Worm (Caenorhabditis elegans) whole organism, L4 larva: ENCODE data around the gene ZK1127.4.
A peak's percentile ranks its signal among the peaks of the same experiment; 100 is the strongest.

Experiments used
- R02D3.7 ChIP-seq: fragments of 150-350 bp; sonication (generic microtip); optimal IDR thresholded peaks from 3 replicates; lab custom pipeline; 2014; ENCODE audit warnings: missing biosample characterization, missing genetic modification characterization
- T20F7.1 ChIP-seq: fragments of 200-800 bp; sonication (Bioruptor generic); optimal IDR thresholded peaks from 2 replicates; lab custom pipeline; 2018; ENCODE audit warnings: mild to moderate bottlenecking, missing genetic modification characterization, missing compliant biosample characterization
- T26A8.4 ChIP-seq: fragments of 200-800 bp; sonication (Bioruptor generic); IDR thresholded peaks from 2 replicates; pipeline ENCODE4 v1.3.6; 2022; ENCODE audit warnings: missing genetic modification characterization, missing compliant biosample characterization
- Y105C5A.15 ChIP-seq: fragments of 200-800 bp; sonication (Bioruptor generic); IDR thresholded peaks from 2 replicates; pipeline ENCODE4 v1.3.6; 2022; ENCODE audit warnings: missing genetic modification characterization, missing compliant biosample characterization
- Y5F2A.4 ChIP-seq: fragments of 200-800 bp; sonication (Bioruptor generic); optimal IDR thresholded peaks from 2 replicates; lab custom pipeline; 2018; ENCODE audit warnings: mild to moderate bottlenecking, missing genetic modification characterization, missing compliant biosample characterization
- Y75B8A.6 ChIP-seq: fragments of 200-800 bp; sonication (Bioruptor generic); IDR thresholded peaks from 2 replicates; pipeline ENCODE4 v1.3.6; 2022; ENCODE audit warnings: missing genetic modification reagents, missing genetic modification characterization, missing compliant biosample characterization
- ZK546.5 ChIP-seq, 2 experiments: sonication (generic microtip); optimal IDR thresholded peaks; 2 replicates each; lab custom pipeline; 2017; ENCODE audit warnings: missing biosample characterization in 2 of 2, missing genetic modification characterization in 2 of 2
- aly-2 ChIP-seq: sonication (generic microtip); optimal IDR thresholded peaks from 2 replicates; lab custom pipeline; 2018; ENCODE audit warnings: missing biosample characterization, missing genetic modification characterization
- ama-1 ChIP-seq: fragments of 150-350 bp; optimal IDR thresholded peaks from 2 replicates; lab custom pipeline; 2014; ENCODE audit warnings: inconsistent platforms, mixed read lengths
- attf-4 ChIP-seq: sonication (generic microtip); optimal IDR thresholded peaks from 3 replicates; lab custom pipeline; 2017; ENCODE audit warnings: missing biosample characterization, missing genetic modification characterization
- ceh-62 ChIP-seq: sonication (generic microtip); optimal IDR thresholded peaks from 2 replicates; lab custom pipeline; 2017; ENCODE audit warnings: missing biosample characterization, missing genetic modification characterization
- ceh-82 ChIP-seq: sonication (generic microtip); optimal IDR thresholded peaks from 2 replicates; lab custom pipeline; 2017; ENCODE audit warnings: missing biosample characterization, missing genetic modification characterization
- ces-1 ChIP-seq: fragments of 150-350 bp; sonication (generic microtip); optimal IDR thresholded peaks from 4 replicates; lab custom pipeline; 2014; ENCODE audit warnings: missing biosample characterization, missing genetic modification reagents, missing genetic modification characterization
- daf-16 ChIP-seq, 3 experiments: sonication (generic microtip); optimal IDR thresholded peaks; 2 replicates each; lab custom pipeline; 2016 to 2017; ENCODE audit warnings: missing genetic modification characterization in 3 of 3, missing genetic modification reagents in 3 of 3, mild to moderate bottlenecking in 2 of 3, missing compliant biosample characterization in 2 of 3, missing biosample characterization in 1 of 3, moderate library complexity in 1 of 3
- daf-8 ChIP-seq: fragments of 200-800 bp; sonication (Bioruptor generic); IDR thresholded peaks from 2 replicates; pipeline ENCODE4 v1.3.6; 2022; ENCODE audit warnings: missing genetic modification characterization, missing compliant biosample characterization
- dmd-9 ChIP-seq: fragments of 200-800 bp; sonication (Bioruptor generic); IDR thresholded peaks from 2 replicates; pipeline ENCODE4 v1.3.6; 2022; ENCODE audit warnings: missing genetic modification reagents, missing genetic modification characterization, missing compliant biosample characterization
- dpl-1 ChIP-seq: fragments of 150-350 bp; optimal IDR thresholded peaks from 2 replicates; lab custom pipeline; 2014; ENCODE audit warnings: missing biosample characterization, missing genetic modification reagents, missing genetic modification characterization
- duxl-1 ChIP-seq: sonication (generic microtip); optimal IDR thresholded peaks from 2 replicates; lab custom pipeline; 2016; ENCODE audit warnings: mild to moderate bottlenecking, missing genetic modification characterization, moderate library complexity, missing compliant biosample characterization; ENCODE audit not compliant: poor library complexity
- dve-1 ChIP-seq: sonication (generic microtip); optimal IDR thresholded peaks from 2 replicates; lab custom pipeline; 2017; ENCODE audit warnings: antibody characterized with exemption, mild to moderate bottlenecking, missing genetic modification characterization, missing compliant biosample characterization; ENCODE audit not compliant: insufficient read depth
- egl-27 ChIP-seq: sonication (generic microtip); optimal IDR thresholded peaks from 3 replicates; lab custom pipeline; 2017; ENCODE audit warnings: missing biosample characterization, missing genetic modification reagents, missing genetic modification characterization
- gei-8 ChIP-seq: fragments of 200-800 bp; sonication (Bioruptor generic); optimal IDR thresholded peaks from 2 replicates; lab custom pipeline; 2018; ENCODE audit warnings: mild to moderate bottlenecking, missing genetic modification characterization, missing compliant biosample characterization
- hif-1 ChIP-seq, 2 experiments: sonication (generic microtip); optimal IDR thresholded peaks; 2 replicates each; lab custom pipeline; 2016 to 2017; ENCODE audit warnings: missing compliant biosample characterization in 2 of 2, missing genetic modification characterization in 2 of 2, missing genetic modification reagents in 2 of 2, missing genotype in 2 of 2, mild to moderate bottlenecking in 1 of 2
- hlh-11 ChIP-seq: fragments of 200-800 bp; sonication (Bioruptor generic); optimal IDR thresholded peaks from 2 replicates; lab custom pipeline; 2018; ENCODE audit warnings: mild to moderate bottlenecking, missing genetic modification characterization, missing compliant biosample characterization
- jun-1 ChIP-seq: fragments of 150-350 bp; optimal IDR thresholded peaks from 2 replicates; lab custom pipeline; 2014; ENCODE audit warnings: missing biosample characterization, missing genetic modification reagents, missing genetic modification characterization
- lim-7 ChIP-seq: fragments of 200-800 bp; sonication (Bioruptor generic); IDR thresholded peaks from 2 replicates; pipeline ENCODE4 v1.3.6; 2022; ENCODE audit warnings: missing genetic modification characterization, missing compliant biosample characterization
- lin-13 ChIP-seq: fragments of 150-350 bp; optimal IDR thresholded peaks from 2 replicates; lab custom pipeline; 2014; ENCODE audit warnings: missing biosample characterization, missing genetic modification reagents, missing genetic modification characterization
- lin-15B ChIP-seq: fragments of 150-350 bp; sonication (generic microtip); optimal IDR thresholded peaks from 3 replicates; lab custom pipeline; 2014; ENCODE audit warnings: missing biosample characterization, missing genetic modification characterization
- lin-39 ChIP-seq: fragments of 150-350 bp; optimal IDR thresholded peaks from 2 replicates; lab custom pipeline; 2014; ENCODE audit warnings: missing biosample characterization, missing genetic modification reagents, missing genetic modification characterization
- lir-3 ChIP-seq: sonication (generic microtip); optimal IDR thresholded peaks from 2 replicates; lab custom pipeline; 2016; ENCODE audit warnings: mild to moderate bottlenecking, missing genetic modification characterization, missing compliant biosample characterization
- madf-9 ChIP-seq: fragments of 200-800 bp; sonication (Bioruptor generic); conservative IDR thresholded peaks from 2 replicates; pipeline ENCODE4 v1.3.6; 2022; ENCODE audit warnings: missing genetic modification reagents, missing genetic modification characterization, missing compliant biosample characterization
- mdt-29 ChIP-seq: fragments of 200-800 bp; sonication (Bioruptor generic); IDR thresholded peaks from 2 replicates; pipeline ENCODE4 v1.3.6; 2022; ENCODE audit warnings: missing genetic modification reagents, missing genetic modification characterization, missing compliant biosample characterization
- mxl-3 ChIP-seq: fragments of 200-800 bp; sonication (Bioruptor generic); optimal IDR thresholded peaks from 2 replicates; lab custom pipeline; 2018; ENCODE audit warnings: mild to moderate bottlenecking, missing genetic modification characterization, missing compliant biosample characterization
- nhr-10 ChIP-seq: fragments of 150-350 bp; optimal IDR thresholded peaks from 2 replicates; lab custom pipeline; 2014; ENCODE audit warnings: missing biosample characterization, missing genetic modification characterization
- nhr-102 ChIP-seq: sonication (generic microtip); optimal IDR thresholded peaks from 2 replicates; lab custom pipeline; 2016; ENCODE audit warnings: mild to moderate bottlenecking, missing genetic modification characterization, moderate library complexity, missing compliant biosample characterization
- nhr-25 ChIP-seq: sonication (generic microtip); optimal IDR thresholded peaks from 2 replicates; lab custom pipeline; 2017; ENCODE audit warnings: missing genetic modification characterization, mild to moderate bottlenecking, missing compliant biosample characterization, antibody characterized with exemption, moderate library complexity, borderline replicate concordance; ENCODE audit not compliant: insufficient read depth
- nhr-42 ChIP-seq: fragments of 200-800 bp; sonication (Bioruptor generic); IDR thresholded peaks from 2 replicates; pipeline ENCODE4 v1.3.6; 2022; ENCODE audit warnings: missing genetic modification characterization, missing compliant biosample characterization
- nhr-48 ChIP-seq: sonication (generic microtip); optimal IDR thresholded peaks from 2 replicates; lab custom pipeline; 2016; ENCODE audit warnings: mild to moderate bottlenecking, missing genetic modification characterization, missing compliant biosample characterization
- nhr-6 ChIP-seq: fragments of 150-350 bp; optimal IDR thresholded peaks from 2 replicates; lab custom pipeline; 2014; ENCODE audit warnings: missing biosample characterization, missing genetic modification characterization
- nhr-76 ChIP-seq: fragments of 150-350 bp; optimal IDR thresholded peaks from 2 replicates; lab custom pipeline; 2014; ENCODE audit warnings: missing biosample characterization, missing genetic modification characterization
- nhr-77 ChIP-seq: fragments of 150-350 bp; optimal IDR thresholded peaks from 2 replicates; lab custom pipeline; 2014; ENCODE audit warnings: missing biosample characterization, missing genetic modification characterization
- pha-4 ChIP-seq, 2 experiments: fragments of 150-350 bp in 1 of 2; fragments of 200-800 bp in 1 of 2; sonication (Bioruptor generic) in 1 of 2; IDR thresholded peaks in 1 of 2; optimal IDR thresholded peaks in 1 of 2; 2 replicates each; pipeline versions ENCODE4 v1.3.6 to Lab custom; 2014 to 2022; ENCODE audit warnings: missing genetic modification characterization in 2 of 2, missing genetic modification reagents in 2 of 2, missing biosample characterization in 1 of 2, missing compliant biosample characterization in 1 of 2
- pqm-1 ChIP-seq: sonication (generic microtip); optimal IDR thresholded peaks from 2 replicates; lab custom pipeline; 2017; ENCODE audit warnings: missing biosample characterization, missing genetic modification characterization
- sdz-12 ChIP-seq: fragments of 200-800 bp; sonication (Bioruptor generic); optimal IDR thresholded peaks from 2 replicates; lab custom pipeline; 2018; ENCODE audit warnings: mild to moderate bottlenecking, missing genetic modification characterization, missing compliant biosample characterization
- skn-1 ChIP-seq: fragments of 150-350 bp; optimal IDR thresholded peaks from 2 replicates; lab custom pipeline; 2014; ENCODE audit warnings: missing biosample characterization, missing genetic modification characterization
- snpc-1.2 ChIP-seq: fragments of 200-800 bp; sonication (Bioruptor generic); IDR thresholded peaks from 2 replicates; pipeline ENCODE4 v1.3.6; 2022; ENCODE audit warnings: missing genetic modification reagents, missing genetic modification characterization, missing compliant biosample characterization
- snpc-4 ChIP-seq: fragments of 150-350 bp; optimal IDR thresholded peaks from 2 replicates; lab custom pipeline; 2014; ENCODE audit warnings: missing biosample characterization, missing genetic modification characterization
- spr-1 ChIP-seq: sonication (generic microtip); optimal IDR thresholded peaks from 2 replicates; lab custom pipeline; 2016; ENCODE audit warnings: mild to moderate bottlenecking, missing genetic modification characterization, missing compliant biosample characterization
- tra-1 ChIP-seq: fragments of 200-800 bp; sonication (Bioruptor generic); IDR thresholded peaks from 2 replicates; pipeline ENCODE4 v1.3.6; 2022; ENCODE audit warnings: missing genetic modification reagents, missing genetic modification characterization, missing compliant biosample characterization
- unc-130 ChIP-seq: sonication (generic microtip); optimal IDR thresholded peaks from 2 replicates; lab custom pipeline; 2016; ENCODE audit warnings: missing genetic modification reagents, missing genetic modification characterization, missing compliant biosample characterization
- zag-1 ChIP-seq: fragments of 150-350 bp; optimal IDR thresholded peaks from 2 replicates; lab custom pipeline; 2014; ENCODE audit warnings: missing biosample characterization, missing genetic modification characterization
- ztf-11 ChIP-seq: fragments of 150-350 bp; optimal IDR thresholded peaks from 2 replicates; lab custom pipeline; 2014; ENCODE audit warnings: missing biosample characterization, missing genetic modification characterization
- ztf-7 ChIP-seq: fragments of 150-350 bp; optimal IDR thresholded peaks from 2 replicates; lab custom pipeline; 2014; ENCODE audit warnings: missing biosample characterization, missing genetic modification characterization

ZK1127.4 gene

DNA sequence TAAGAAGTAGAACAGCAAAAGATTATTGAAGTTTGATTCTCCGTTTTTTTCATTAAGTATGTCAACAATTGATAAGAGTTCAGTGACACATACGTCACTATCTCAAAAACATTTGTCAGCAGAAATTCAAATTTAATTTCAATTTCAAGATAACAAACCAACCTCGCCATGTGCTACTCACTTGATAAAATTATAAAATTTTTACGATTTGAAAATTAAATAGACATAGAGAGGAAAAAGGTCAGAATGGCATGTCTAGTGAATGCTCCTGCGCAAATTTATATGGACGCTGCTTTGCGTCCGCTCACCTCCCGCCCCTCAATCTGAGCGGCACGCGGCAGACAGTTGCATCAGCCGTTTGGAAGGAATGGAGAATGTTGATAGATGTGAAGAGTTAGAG is 6.5 kb downstream of the ZK1127.4 start:
- TF ChIP-seq zag-1 (no peak), gei-8 (GFP tag; lab: Kevin White, UChicago) (no peak), nhr-42 (GFP tag; lab: Robert Waterston, UW) (no peak), egl-27 (tag; lab: Kevin White, UChicago) (no peak), tra-1 (GFP tag; lab: Robert Waterston, UW) (peak; percentile 87), dpl-1 (GFP tag; lab: Kevin White, UChicago) (no peak), lin-39 (tag; lab: Kevin White, UChicago) (no peak), attf-4 (tag; lab: Kevin White, UChicago) (no peak), Y75B8A.6 (GFP tag; lab: Robert Waterston, UW) (no peak), unc-130 (no peak), lin-15B (tag; lab: Kevin White, UChicago) (no peak), hif-1 (tag; optimal IDR thresholded peaks at IDR 0.05; lab: Kevin White, UChicago) (no peak), lin-13 (GFP tag; lab: Kevin White, UChicago) (no peak), nhr-10 (tag; lab: Kevin White, UChicago) (no peak), lim-7 (GFP tag; lab: Robert Waterston, UW) (no peak), pqm-1 (tag; lab: Kevin White, UChicago) (peak; percentile 91), ztf-11 (no peak), mxl-3 (GFP tag; lab: Kevin White, UChicago) (peak; percentile 83), sdz-12 (GFP tag; lab: Kevin White, UChicago) (no peak), mdt-29 (GFP tag; lab: Robert Waterston, UW) (no peak), dve-1 (tag; lab: Kevin White, UChicago) (peak; percentile 84), ceh-82 (tag; lab: Kevin White, UChicago) (no peak), nhr-76 (tag; lab: Kevin White, UChicago) (no peak), ama-1 (lab: Kevin White, UChicago) (no peak), ZK546.5 (tag; optimal IDR thresholded peaks at IDR 0.05; lab: Kevin White, UChicago) (no peak), ztf-7 (tag; lab: Kevin White, UChicago) (no peak), snpc-1.2 (no peak), snpc-4 (tag; lab: Kevin White, UChicago) (no peak), madf-9 (GFP tag; lab: Robert Waterston, UW) (0 out of 2 replicates have a peak, but pooled peaks have one; percentile 28), nhr-48 (tag; lab: Kevin White, UChicago) (peak; percentile 85), lir-3 (no peak), spr-1 (tag; lab: Kevin White, UChicago) (no peak), Y105C5A.15 (GFP tag; lab: Robert Waterston, UW) (no peak), R02D3.7 (tag; lab: Kevin White, UChicago) (no peak), hlh-11 (peak; percentile 92), pha-4 (GFP tag; IDR thresholded peaks at IDR 0.05; lab: Robert Waterston, UW) (peak; percentile 58), pha-4 (tag; optimal IDR thresholded peaks at IDR 0.05; lab: Kevin White, UChicago) (no peak), dmd-9 (GFP tag; lab: Robert Waterston, UW) (no peak), nhr-25 (tag; lab: Kevin White, UChicago) (no peak), duxl-1 (tag; lab: Kevin White, UChicago) (no peak), nhr-77 (tag; lab: Kevin White, UChicago) (peak; percentile 68), daf-16 (GFP tag; optimal IDR thresholded peaks at IDR 0.05; lab: Kevin White, UChicago) (peak in 1 of 2 experiments; percentile 71), daf-16 (tag; optimal IDR thresholded peaks at IDR 0.05; lab: Kevin White, UChicago) (peak; percentile 93), ceh-62 (tag; lab: Kevin White, UChicago) (no peak), ces-1 (GFP tag; lab: Kevin White, UChicago) (no peak), jun-1 (tag; lab: Kevin White, UChicago) (no peak), aly-2 (tag; lab: Kevin White, UChicago) (no peak), T26A8.4 (GFP tag; lab: Robert Waterston, UW) (no peak), Y5F2A.4 (GFP tag; lab: Kevin White, UChicago) (no peak), daf-8 (no peak), nhr-102 (tag; lab: Kevin White, UChicago) (peak; percentile 60), nhr-6 (tag; lab: Kevin White, UChicago) (no peak), skn-1 (tag; lab: Kevin White, UChicago) (no peak), T20F7.1 (GFP tag; lab: Kevin White, UChicago) (peak; percentile 57)
